Worm (Caenorhabditis elegans) whole organism, L4 larva: ENCODE measurements around the gene ifp-1.

Experiments used
- F49E8.2 ChIP-seq: sonication (generic microtip); optimal IDR thresholded peaks from 2 replicates; lab custom pipeline; 2016; ENCODE audit warnings: missing compliant biosample characterization, mild to moderate bottlenecking, missing genetic modification characterization, borderline replicate concordance
- hlh-30 ChIP-seq: sonication (generic microtip); optimal IDR thresholded peaks from 2 replicates; lab custom pipeline; 2017; ENCODE audit warnings: antibody characterized with exemption, mild to moderate bottlenecking, missing genetic modification characterization, missing compliant biosample characterization; ENCODE audit not compliant: insufficient read depth
- nhr-25 ChIP-seq: sonication (generic microtip); optimal IDR thresholded peaks from 2 replicates; lab custom pipeline; 2017; ENCODE audit warnings: missing genetic modification characterization, mild to moderate bottlenecking, missing compliant biosample characterization, antibody characterized with exemption, moderate library complexity, borderline replicate concordance; ENCODE audit not compliant: insufficient read depth
- nhr-77 ChIP-seq: fragments of 150-350 bp; optimal IDR thresholded peaks from 2 replicates; lab custom pipeline; 2014; ENCODE audit warnings: missing biosample characterization, missing genetic modification characterization
- sdz-12 ChIP-seq: fragments of 200-800 bp; sonication (Bioruptor generic); optimal IDR thresholded peaks from 2 replicates; lab custom pipeline; 2018; ENCODE audit warnings: mild to moderate bottlenecking, missing genetic modification characterization, missing compliant biosample characterization

ce11 chrX:9629552-9629951, 50.4 kb downstream of the ifp-1 start:
- no peak for TF ChIP-seq nhr-25
- TF ChIP-seq sdz-12 (GFP tag; lab: Kevin White, UChicago), result no peak
- TF ChIP-seq hlh-30 (tag; lab: Kevin White, UChicago), result no peak
- TF ChIP-seq F49E8.2 (tag; lab: Kevin White, UChicago), result no peak
- no peak for TF ChIP-seq nhr-77 (tag; lab: Kevin White, UChicago)
